Worm (Caenorhabditis elegans): ENCODE measurements around the gene T19H5.6.

DNA sequence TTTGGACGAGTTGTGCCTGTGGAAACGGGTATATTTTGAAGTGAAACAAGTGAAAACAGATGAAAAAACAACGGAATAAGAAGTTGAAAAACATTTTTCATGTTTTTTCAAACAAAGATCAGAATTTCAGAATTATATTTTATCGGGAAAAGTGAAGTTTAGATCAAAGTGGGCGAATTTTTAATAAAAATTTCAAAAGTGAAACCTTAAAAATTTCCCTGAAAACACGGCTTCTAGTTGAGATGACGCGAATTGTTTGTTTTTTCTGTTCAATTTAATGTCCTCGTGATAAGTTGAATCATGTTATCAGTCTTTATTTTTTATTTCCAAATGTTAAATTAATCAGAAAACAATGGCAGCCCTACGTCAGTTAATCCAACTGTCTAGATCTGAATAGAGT, 37.2 kb upstream of the T19H5.6 start, which contains the start of gene gcy-3:
- TF ChIP-seq ztf-11 (tag; optimal IDR thresholded peaks at IDR 0.05) (no peak), aly-2 (tag; optimal IDR thresholded peaks at IDR 0.05) (no peak), elt-1 (tag; optimal IDR thresholded peaks at IDR 0.05) (no peak), mab-5 (tag; optimal IDR thresholded peaks at IDR 0.05) (no peak), F13H6.1 (tag; optimal IDR thresholded peaks at IDR 0.05) (no peak), elt-3 (tag; optimal IDR thresholded peaks at IDR 0.05) (no peak), nhr-77 (tag; optimal IDR thresholded peaks at IDR 0.05) (no peak)
